Worm (Caenorhabditis elegans) whole organism, late embryonic: Measurements from ENCODE around the gene mab-5.

Experiments
- K02D7.2 ChIP-seq: sonication (generic microtip); optimal IDR thresholded peaks from 2 replicates; lab custom pipeline; 2017; ENCODE audit warnings: mild to moderate bottlenecking, missing genetic modification characterization, missing compliant biosample characterization
- K09A11.1 ChIP-seq: sonication (generic microtip); optimal IDR thresholded peaks from 2 replicates; lab custom pipeline; 2017; ENCODE audit warnings: antibody characterized with exemption, mild to moderate bottlenecking, missing genetic modification characterization, missing compliant biosample characterization; ENCODE audit not compliant: insufficient read depth
- ama-1 ChIP-seq: fragments of 150-350 bp; optimal IDR thresholded peaks from 2 replicates; lab custom pipeline; 2014
- ceh-14 ChIP-seq: sonication (generic microtip); optimal IDR thresholded peaks from 2 replicates; lab custom pipeline; 2016; ENCODE audit warnings: missing genotype, missing genetic modification characterization, missing compliant biosample characterization
- ceh-18 ChIP-seq: sonication (generic microtip); optimal IDR thresholded peaks from 2 replicates; lab custom pipeline; 2016; ENCODE audit warnings: missing genetic modification characterization, missing compliant biosample characterization
- ceh-2 ChIP-seq: sonication (generic microtip); optimal IDR thresholded peaks from 2 replicates; lab custom pipeline; 2016; ENCODE audit warnings: missing genotype, missing genetic modification characterization, missing compliant biosample characterization
- ceh-45 ChIP-seq: fragments of 200-800 bp; sonication (Bioruptor generic); IDR thresholded peaks from 2 replicates; pipeline ENCODE4 v1.3.6; 2022; ENCODE audit warnings: missing genetic modification reagents, missing genetic modification characterization, missing compliant biosample characterization
- ceh-48 ChIP-seq: sonication (generic microtip); optimal IDR thresholded peaks from 2 replicates; lab custom pipeline; 2016; ENCODE audit warnings: missing genetic modification characterization, inconsistent platforms, missing compliant biosample characterization
- ceh-9 ChIP-seq: sonication (generic microtip); optimal IDR thresholded peaks from 2 replicates; lab custom pipeline; 2016; ENCODE audit warnings: mild to moderate bottlenecking, missing genetic modification characterization, inconsistent platforms, missing compliant biosample characterization
- dve-1 ChIP-seq: sonication (generic microtip); optimal IDR thresholded peaks from 2 replicates; lab custom pipeline; 2017; ENCODE audit warnings: antibody characterized with exemption, mild to moderate bottlenecking, missing genetic modification characterization, missing compliant biosample characterization
- elt-2 ChIP-seq: sonication (generic microtip); optimal IDR thresholded peaks from 2 replicates; lab custom pipeline; 2016; ENCODE audit warnings: missing genetic modification reagents, missing genetic modification characterization, missing compliant biosample characterization
- elt-4 ChIP-seq: sonication (generic microtip); optimal IDR thresholded peaks from 2 replicates; lab custom pipeline; 2016; ENCODE audit warnings: missing genetic modification characterization, missing compliant biosample characterization
- fax-1 ChIP-seq: sonication (generic microtip); optimal IDR thresholded peaks from 2 replicates; lab custom pipeline; 2016; ENCODE audit warnings: missing genotype, missing genetic modification characterization, missing compliant biosample characterization
- hlh-13 ChIP-seq: fragments of 200-800 bp; sonication (Bioruptor generic); optimal IDR thresholded peaks from 2 replicates; lab custom pipeline; 2018; ENCODE audit warnings: mild to moderate bottlenecking, missing genetic modification characterization, missing compliant biosample characterization
- lin-11 ChIP-seq: fragments of 200-800 bp; sonication (Bioruptor generic); optimal IDR thresholded peaks from 2 replicates; lab custom pipeline; 2018; ENCODE audit warnings: mild to moderate bottlenecking, missing genetic modification characterization, missing compliant biosample characterization
- madf-2 ChIP-seq: sonication (generic microtip); optimal IDR thresholded peaks from 2 replicates; lab custom pipeline; 2017; ENCODE audit warnings: missing genetic modification characterization, missing compliant biosample characterization
- mec-3 ChIP-seq: sonication (generic microtip); optimal IDR thresholded peaks from 2 replicates; lab custom pipeline; 2016; ENCODE audit warnings: borderline replicate concordance, missing genetic modification characterization, missing compliant biosample characterization
- nfya-1 ChIP-seq: sonication (generic microtip); optimal IDR thresholded peaks from 2 replicates; lab custom pipeline; 2017; ENCODE audit warnings: missing genetic modification characterization, mild to moderate bottlenecking, missing compliant biosample characterization, antibody characterized with exemption, moderate library complexity
- nhr-11 ChIP-seq: fragments of 150-350 bp; optimal IDR thresholded peaks from 2 replicates; lab custom pipeline; 2014; ENCODE audit warnings: missing biosample characterization, missing genetic modification characterization
- nhr-232 ChIP-seq: sonication (generic microtip); optimal IDR thresholded peaks from 2 replicates; lab custom pipeline; 2016; ENCODE audit warnings: missing genetic modification characterization, missing compliant biosample characterization
- npax-4 ChIP-seq: sonication (generic microtip); optimal IDR thresholded peaks from 2 replicates; lab custom pipeline; 2016; ENCODE audit warnings: missing genetic modification characterization, missing compliant biosample characterization
- pat-9 ChIP-seq: fragments of 200-800 bp; sonication (Bioruptor generic); optimal IDR thresholded peaks from 2 replicates; lab custom pipeline; 2018; ENCODE audit warnings: mild to moderate bottlenecking, missing genetic modification characterization, moderate library complexity, missing compliant biosample characterization
- pax-1 ChIP-seq: fragments of 150-350 bp; optimal IDR thresholded peaks from 2 replicates; lab custom pipeline; 2014; ENCODE audit warnings: missing biosample characterization, missing genetic modification characterization
- pha-2 ChIP-seq: sonication (generic microtip); optimal IDR thresholded peaks from 2 replicates; lab custom pipeline; 2017; ENCODE audit warnings: mild to moderate bottlenecking, missing genetic modification characterization, missing compliant biosample characterization
- pha-4 ChIP-seq: fragments of 150-350 bp; optimal IDR thresholded peaks from 2 replicates; lab custom pipeline; 2018; ENCODE audit warnings: missing biosample characterization, missing genetic modification reagents, missing genetic modification characterization
- pros-1 ChIP-seq: fragments of 150-350 bp; optimal IDR thresholded peaks from 2 replicates; lab custom pipeline; 2014; ENCODE audit warnings: missing biosample characterization, missing genetic modification reagents, missing genetic modification characterization
- ref-2 ChIP-seq: sonication (generic microtip); optimal IDR thresholded peaks from 2 replicates; lab custom pipeline; 2016; ENCODE audit warnings: missing genetic modification characterization, missing compliant biosample characterization
- rnt-1 ChIP-seq: sonication (generic microtip); optimal IDR thresholded peaks from 2 replicates; lab custom pipeline; 2016; ENCODE audit warnings: missing genetic modification characterization, missing compliant biosample characterization
- syd-9 ChIP-seq: sonication (generic microtip); optimal IDR thresholded peaks from 2 replicates; lab custom pipeline; 2016; ENCODE audit warnings: mild to moderate bottlenecking, missing genetic modification characterization, moderate library complexity, missing compliant biosample characterization
- ttx-3 ChIP-seq: sonication (generic microtip); optimal IDR thresholded peaks from 2 replicates; lab custom pipeline; 2016; ENCODE audit warnings: missing genetic modification reagents, missing genetic modification characterization, missing compliant biosample characterization
- unc-42 ChIP-seq: sonication (generic microtip); optimal IDR thresholded peaks from 2 replicates; lab custom pipeline; 2016; ENCODE audit warnings: missing genotype, missing genetic modification characterization, missing compliant biosample characterization
- unc-55 ChIP-seq: sonication (generic microtip); optimal IDR thresholded peaks from 2 replicates; lab custom pipeline; 2017; ENCODE audit warnings: missing biosample characterization, missing genetic modification reagents, missing genetic modification characterization
- unc-86 ChIP-seq: sonication (generic microtip); optimal IDR thresholded peaks from 2 replicates; lab custom pipeline; 2016; ENCODE audit warnings: missing genetic modification characterization, missing compliant biosample characterization

The mab-5 gene

DNA sequence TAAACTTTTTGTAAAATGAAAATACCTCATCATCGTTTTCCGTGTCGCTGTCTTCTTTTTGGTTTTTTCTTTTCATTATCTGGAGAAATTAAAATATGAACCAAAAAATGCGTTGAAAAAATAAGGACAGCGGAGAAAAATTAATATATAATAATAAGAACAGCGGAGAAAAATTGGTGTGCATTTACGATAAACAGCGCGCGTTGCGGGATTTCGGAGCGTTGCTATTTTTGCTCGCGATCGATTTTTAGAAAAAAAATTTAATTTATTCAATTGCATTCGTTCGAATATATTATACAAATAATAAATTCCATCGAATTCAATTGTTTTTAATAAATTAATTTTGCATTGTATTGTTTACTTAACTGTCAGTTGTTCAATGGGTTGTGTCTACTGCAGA, 17.3 kb downstream of the mab-5 start, which contains the start of gene ZK686.2:
Gene ZK686.2 (minus strand): TSS at position 79 of the 400 bp plus-strand sequence.
- TF ChIP-seq unc-42 (tag; lab: Kevin White, UChicago) (peak; percentile 40), lin-11 (tag; lab: Kevin White, UChicago) (no peak), ceh-48 (peak; percentile 77), nfya-1 (tag; lab: Kevin White, UChicago) (peak; percentile 24)
- TF ChIP-seq, all 69 proteins: peak for 3

DNA sequence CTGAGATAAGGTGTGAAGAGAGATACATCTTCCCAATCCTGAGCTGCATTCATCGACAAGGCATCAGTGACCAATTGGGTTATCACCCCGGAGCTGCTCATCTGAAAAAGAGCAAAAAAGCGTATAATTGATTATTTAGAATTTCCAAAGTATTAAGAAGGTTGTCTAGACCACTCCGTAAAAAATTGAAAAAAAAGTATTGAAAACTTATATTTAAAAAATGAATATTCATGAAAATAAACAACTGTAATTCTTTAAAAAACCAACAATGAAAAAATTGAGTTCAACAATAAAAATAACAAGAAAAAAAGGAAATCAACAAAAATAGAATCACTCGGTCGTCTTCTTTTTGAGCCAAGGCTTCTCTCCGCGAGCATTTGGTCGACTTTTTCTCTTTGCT, 19.8 kb downstream of the mab-5 start, which contains the start of gene mtx-2:
Gene mtx-2 (minus strand): TSS at position 101 of the 400 bp plus-strand sequence.
- TF ChIP-seq unc-55 (GFP tag; lab: Kevin White, UChicago) (no peak), rnt-1 (tag; lab: Kevin White, UChicago) (no peak), npax-4 (tag; lab: Kevin White, UChicago) (no peak), pha-2 (tag; lab: Kevin White, UChicago) (no peak), ceh-48 (no peak), ttx-3 (no peak), nfya-1 (tag; lab: Kevin White, UChicago) (no peak), nhr-232 (tag; lab: Kevin White, UChicago) (no peak), pha-4 (no peak), elt-4 (tag; lab: Kevin White, UChicago) (no peak), ceh-9 (no peak), dve-1 (no peak), fax-1 (tag; lab: Kevin White, UChicago) (no peak)

DNA sequence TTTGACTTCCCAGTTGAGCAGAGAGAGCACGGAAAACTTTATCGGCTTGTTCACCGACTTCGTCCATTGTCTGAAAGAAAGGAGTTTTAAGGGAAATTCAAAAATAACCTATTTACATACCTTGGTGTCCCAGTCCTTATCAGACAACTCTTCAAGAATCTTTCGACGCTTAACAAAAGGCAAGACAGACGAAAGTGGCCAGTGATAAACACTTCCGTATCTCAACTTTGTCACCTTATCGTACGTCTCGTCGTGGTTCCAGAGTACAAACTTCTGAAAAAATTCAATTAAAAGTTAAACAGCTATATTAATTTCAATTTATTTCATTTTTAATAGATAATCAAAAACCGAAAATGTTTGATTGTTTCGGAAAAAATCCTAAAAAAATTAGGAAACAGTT, 21.0 kb downstream of the mab-5 start:
- TF ChIP-seq fax-1 (tag; lab: Kevin White, UChicago) (no peak), madf-2 (tag; lab: Kevin White, UChicago) (no peak), ceh-9 (no peak), elt-2 (tag; lab: Kevin White, UChicago) (peak; percentile 80), K09A11.1 (no peak), nhr-11 (no peak), ceh-45 (GFP tag; lab: Robert Waterston, UW) (no peak)

DNA sequence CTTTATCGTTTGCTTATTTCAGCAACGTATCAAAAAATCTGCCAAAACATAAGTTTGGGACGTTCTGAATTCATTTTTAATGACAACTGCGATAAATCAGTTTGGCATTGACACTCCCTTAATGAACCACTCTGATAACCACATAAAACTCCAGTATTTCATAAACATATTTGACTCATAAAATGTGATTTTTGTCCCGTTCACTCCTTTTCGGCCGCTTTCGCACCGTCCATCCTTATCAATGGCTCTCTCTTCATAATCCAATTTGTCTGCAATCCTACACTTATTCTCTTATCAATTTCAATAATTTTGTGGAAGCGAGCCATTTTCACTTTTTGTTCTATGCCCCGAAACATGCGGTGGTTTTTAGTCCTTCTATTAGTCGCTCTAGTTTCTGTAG, 24.7 kb downstream of the mab-5 start, which contains the start of gene pcp-1:
Gene pcp-1 (plus strand): TSS at position 342 of the 400 bp plus-strand sequence.
- TF ChIP-seq elt-2 (tag; lab: Kevin White, UChicago) (peak; percentile 25), ama-1 (no peak)
- TF ChIP-seq, all 69 proteins: peak for 1

DNA sequence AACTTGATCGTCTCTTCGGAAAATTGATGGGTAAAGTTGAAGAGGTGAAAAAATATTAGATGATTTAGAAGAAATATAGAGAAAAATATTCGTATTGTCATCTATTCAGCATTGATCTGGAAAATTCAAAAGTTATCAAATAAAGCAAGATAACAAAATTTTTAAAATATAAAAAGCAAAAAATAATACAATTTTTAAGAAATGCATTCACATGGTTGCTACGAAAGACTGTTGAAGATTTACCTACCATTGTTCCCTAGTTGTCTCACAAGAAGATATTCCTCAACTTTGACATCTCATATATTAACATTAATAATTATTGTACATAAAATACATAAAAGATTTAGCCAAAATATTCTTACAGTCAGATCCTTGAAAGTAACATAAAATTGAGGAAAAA, 28.9 kb downstream of the mab-5 start, which contains the start of gene cdh-3:
Gene cdh-3 (minus strand): TSS at position 101 of the 400 bp plus-strand sequence.
- TF ChIP-seq K02D7.2 (tag; lab: Kevin White, UChicago): no peak
- TF ChIP-seq ceh-14 (tag; lab: Kevin White, UChicago): no peak
- TF ChIP-seq ama-1: no peak
- no peak for TF ChIP-seq pat-9 (tag; lab: Kevin White, UChicago)
- no peak for TF ChIP-seq unc-86 (tag; lab: Kevin White, UChicago)
- no peak for TF ChIP-seq pros-1 (tag; lab: Kevin White, UChicago)

DNA sequence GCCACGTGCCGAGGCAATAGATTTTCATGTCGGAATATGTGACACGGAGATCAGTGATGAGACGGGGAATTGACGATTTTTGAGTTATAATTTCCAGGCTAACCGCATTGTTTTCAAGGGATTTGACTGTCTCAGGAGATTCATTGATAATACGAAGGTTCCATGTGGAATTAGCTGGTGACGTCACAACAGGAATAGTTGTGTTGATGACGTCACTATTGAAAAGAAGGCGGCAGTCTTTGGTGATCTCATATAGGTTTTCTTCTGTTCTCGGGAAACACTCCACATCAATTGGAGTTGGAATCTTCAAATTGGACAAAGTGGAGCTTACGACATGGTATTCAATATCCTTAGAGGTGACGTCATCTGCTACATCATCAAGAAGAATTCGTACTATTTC, 40.1 kb downstream of the mab-5 start:
- no peak for TF ChIP-seq pha-4
- TF ChIP-seq ceh-9: no peak
- no peak for TF ChIP-seq pha-2 (tag; lab: Kevin White, UChicago)
- TF ChIP-seq dve-1: no peak
- no peak for TF ChIP-seq syd-9 (tag; lab: Kevin White, UChicago)
- no peak for TF ChIP-seq ceh-14 (tag; lab: Kevin White, UChicago)
- TF ChIP-seq hlh-13 (GFP tag; lab: Kevin White, UChicago): no peak
- TF ChIP-seq ref-2 (tag; lab: Kevin White, UChicago): no peak
- TF ChIP-seq nhr-11: no peak
- no peak for TF ChIP-seq ama-1
- TF ChIP-seq npax-4 (tag; lab: Kevin White, UChicago): no peak
- no peak for TF ChIP-seq unc-42 (tag; lab: Kevin White, UChicago)
- TF ChIP-seq pax-1 (tag; lab: Kevin White, UChicago): no peak
- TF ChIP-seq ceh-18 (tag; lab: Kevin White, UChicago): no peak
- no peak for TF ChIP-seq ceh-2 (tag; lab: Kevin White, UChicago)
- no peak for TF ChIP-seq mec-3 (tag; lab: Kevin White, UChicago)
